Worm (Caenorhabditis elegans) whole organism, young adult: ENCODE data around the gene mrps-2.

Experiments
- B0019.2 ChIP-seq: fragments of 200-800 bp; sonication (Bioruptor generic); conservative IDR thresholded peaks from 2 replicates; pipeline ENCODE4 v1.3.6; 2022; ENCODE audit warnings: missing genetic modification reagents, missing genetic modification characterization, missing compliant biosample characterization
- C06A6.2 ChIP-seq: fragments of 200-800 bp; sonication (Bioruptor generic); conservative IDR thresholded peaks from 2 replicates; pipeline ENCODE4 v1.3.6; 2022; ENCODE audit warnings: missing genetic modification characterization, missing compliant biosample characterization
- D2030.7 ChIP-seq: fragments of 200-800 bp; sonication (Bioruptor generic); IDR thresholded peaks from 2 replicates; pipeline ENCODE4 v1.3.6; 2022; ENCODE audit warnings: missing genetic modification reagents, missing genetic modification characterization, missing compliant biosample characterization
- F23B12.7 ChIP-seq: sonication (generic microtip); optimal IDR thresholded peaks from 2 replicates; lab custom pipeline; 2017; ENCODE audit warnings: missing genetic modification characterization, mild to moderate bottlenecking, missing compliant biosample characterization, antibody characterized with exemption, moderate library complexity; ENCODE audit not compliant: insufficient read depth
- F39B2.1 ChIP-seq: fragments of 200-800 bp; sonication (Bioruptor generic); IDR thresholded peaks from 2 replicates; pipeline ENCODE4 v1.3.6; 2022; ENCODE audit warnings: missing genetic modification reagents, missing genetic modification characterization, missing compliant biosample characterization
- F57C9.4 ChIP-seq: sonication (generic microtip); optimal IDR thresholded peaks from 2 replicates; lab custom pipeline; 2017; ENCODE audit warnings: mild to moderate bottlenecking, missing genetic modification characterization, missing compliant biosample characterization
- K12H6.12 ChIP-seq: fragments of 200-800 bp; sonication (Bioruptor generic); optimal IDR thresholded peaks from 2 replicates; lab custom pipeline; 2018; ENCODE audit warnings: mild to moderate bottlenecking, missing genetic modification characterization, missing compliant biosample characterization
- Y56A3A.18 ChIP-seq: fragments of 200-800 bp; sonication (Bioruptor generic); IDR thresholded peaks from 2 replicates; pipeline ENCODE4 v1.3.6; 2022; ENCODE audit warnings: missing genetic modification reagents, missing genetic modification characterization, missing compliant biosample characterization
- Y67H2A.10 ChIP-seq: fragments of 200-800 bp; sonication (Bioruptor generic); conservative IDR thresholded peaks from 2 replicates; pipeline ENCODE4 v1.3.6; 2022; ENCODE audit warnings: missing genetic modification reagents, missing genetic modification characterization, missing compliant biosample characterization
- ama-1 ChIP-seq, 3 experiments: fragments of 150-350 bp in 1 of 3; sonication (generic microtip) in 2 of 3; optimal IDR thresholded peaks; 2 replicates each; lab custom pipeline; 2014 to 2018; ENCODE audit warnings: missing biosample characterization in 2 of 3, missing genetic modification characterization in 2 of 3, missing genetic modification reagents in 2 of 3
- aptf-3 ChIP-seq: fragments of 200-800 bp; sonication (Bioruptor generic); IDR thresholded peaks from 2 replicates; pipeline ENCODE4 v1.3.6; 2022; ENCODE audit warnings: missing genetic modification characterization, missing compliant biosample characterization
- atf-7 ChIP-seq: sonication (generic microtip); optimal IDR thresholded peaks from 2 replicates; lab custom pipeline; 2017; ENCODE audit warnings: mild to moderate bottlenecking, missing genetic modification characterization, missing compliant biosample characterization
- cebp-2 ChIP-seq: fragments of 200-800 bp; sonication (Bioruptor generic); IDR thresholded peaks from 2 replicates; pipeline ENCODE4 v1.3.6; 2022; ENCODE audit warnings: missing genetic modification characterization, missing compliant biosample characterization
- ceh-91 ChIP-seq: fragments of 200-800 bp; sonication (Bioruptor generic); IDR thresholded peaks from 2 replicates; pipeline ENCODE4 v1.3.6; 2022; ENCODE audit warnings: missing genetic modification reagents, missing genetic modification characterization, missing compliant biosample characterization
- dpff-1 ChIP-seq: sonication (generic microtip); optimal IDR thresholded peaks from 2 replicates; lab custom pipeline; 2017; ENCODE audit warnings: mild to moderate bottlenecking, missing genetic modification characterization, missing compliant biosample characterization
- hlh-12 ChIP-seq: sonication (generic microtip); optimal IDR thresholded peaks from 2 replicates; lab custom pipeline; 2016; ENCODE audit warnings: missing genetic modification characterization, missing compliant biosample characterization
- hlh-26 ChIP-seq: fragments of 200-800 bp; sonication (Bioruptor generic); conservative IDR thresholded peaks from 2 replicates; pipeline ENCODE4 v1.3.6; 2022; ENCODE audit warnings: missing genetic modification reagents, missing genetic modification characterization, missing compliant biosample characterization
- hmg-1.2 ChIP-seq: fragments of 200-800 bp; sonication (Bioruptor generic); IDR thresholded peaks from 2 replicates; pipeline ENCODE4 v1.3.6; 2022; ENCODE audit warnings: missing genetic modification reagents, missing genetic modification characterization, missing compliant biosample characterization
- hrde-1 ChIP-seq: sonication (generic microtip); optimal IDR thresholded peaks from 2 replicates; lab custom pipeline; 2016; ENCODE audit warnings: missing genetic modification characterization, mild to moderate bottlenecking, missing compliant biosample characterization, moderate library complexity, missing genotype, missing genetic modification reagents, borderline replicate concordance
- lin-40 ChIP-seq: sonication (generic microtip); optimal IDR thresholded peaks from 2 replicates; lab custom pipeline; 2016; ENCODE audit warnings: missing genetic modification characterization, mild to moderate bottlenecking, missing compliant biosample characterization, missing genotype, missing genetic modification reagents
- madf-10 ChIP-seq: sonication (generic microtip); optimal IDR thresholded peaks from 2 replicates; lab custom pipeline; 2016; ENCODE audit warnings: mild to moderate bottlenecking, missing genetic modification characterization, missing compliant biosample characterization
- madf-3 ChIP-seq: fragments of 200-800 bp; sonication (Bioruptor generic); IDR thresholded peaks from 2 replicates; pipeline ENCODE4 v1.3.6; 2022; ENCODE audit warnings: missing genetic modification reagents, missing genetic modification characterization, missing compliant biosample characterization
- madf-6 ChIP-seq: fragments of 200-800 bp; sonication (Bioruptor generic); IDR thresholded peaks from 2 replicates; pipeline ENCODE4 v1.3.6; 2022; ENCODE audit warnings: missing genetic modification reagents, missing genetic modification characterization, missing compliant biosample characterization
- mcd-1 ChIP-seq: fragments of 200-800 bp; sonication (Bioruptor generic); IDR thresholded peaks from 2 replicates; pipeline ENCODE4 v1.3.6; 2022; ENCODE audit warnings: missing genetic modification reagents, missing genetic modification characterization, missing compliant biosample characterization
- nfyb-1 ChIP-seq: fragments of 200-800 bp; sonication (Bioruptor generic); IDR thresholded peaks from 2 replicates; pipeline ENCODE4 v1.3.6; 2022; ENCODE audit warnings: missing genetic modification reagents, missing genetic modification characterization, missing compliant biosample characterization
- nhr-90 ChIP-seq: sonication (generic microtip); optimal IDR thresholded peaks from 2 replicates; lab custom pipeline; 2016; ENCODE audit warnings: missing genotype, mild to moderate bottlenecking, missing genetic modification characterization, missing compliant biosample characterization
- rec-8 ChIP-seq, 2 experiments: sonication (generic microtip); optimal IDR thresholded peaks; 2 replicates each; lab custom pipeline; 2016; ENCODE audit warnings: mild to moderate bottlenecking in 2 of 2, missing genetic modification characterization in 2 of 2, missing genetic modification reagents in 2 of 2, missing genotype in 2 of 2, missing biosample characterization in 1 of 2, missing compliant biosample characterization in 1 of 2, moderate library complexity in 1 of 2
- repo-1 ChIP-seq: sonication (generic microtip); optimal IDR thresholded peaks from 2 replicates; lab custom pipeline; 2017; ENCODE audit warnings: mild to moderate bottlenecking, missing genetic modification characterization, missing compliant biosample characterization
- snpc-3.4 ChIP-seq: sonication (generic microtip); optimal IDR thresholded peaks from 2 replicates; lab custom pipeline; 2017; ENCODE audit warnings: missing genetic modification characterization, mild to moderate bottlenecking, missing compliant biosample characterization, antibody characterized with exemption, moderate library complexity, missing genotype, missing genetic modification reagents
- somi-1 ChIP-seq: fragments of 200-800 bp; sonication (Bioruptor generic); optimal IDR thresholded peaks from 2 replicates; lab custom pipeline; 2018; ENCODE audit warnings: mild to moderate bottlenecking, missing genetic modification characterization, missing compliant biosample characterization
- sptf-2 ChIP-seq: fragments of 200-800 bp; sonication (Bioruptor generic); optimal IDR thresholded peaks from 2 replicates; lab custom pipeline; 2018; ENCODE audit warnings: mild to moderate bottlenecking, missing genetic modification characterization, missing compliant biosample characterization
- unc-130 ChIP-seq: sonication (generic microtip); optimal IDR thresholded peaks from 2 replicates; lab custom pipeline; 2016; ENCODE audit warnings: missing genetic modification reagents, missing genetic modification characterization, missing compliant biosample characterization
- xnd-1 ChIP-seq: sonication (generic microtip); optimal IDR thresholded peaks from 2 replicates; lab custom pipeline; 2016; ENCODE audit warnings: missing genotype, missing genetic modification reagents, missing genetic modification characterization, missing compliant biosample characterization
- zim-3 ChIP-seq: sonication (generic microtip); optimal IDR thresholded peaks from 2 replicates; lab custom pipeline; 2017; ENCODE audit warnings: mild to moderate bottlenecking, missing genetic modification characterization, moderate library complexity, missing compliant biosample characterization
- ztf-26 ChIP-seq: sonication (generic microtip); optimal IDR thresholded peaks from 2 replicates; lab custom pipeline; 2017; ENCODE audit warnings: missing genetic modification characterization, missing compliant biosample characterization
- ztf-3 ChIP-seq: fragments of 200-800 bp; sonication (Bioruptor generic); optimal IDR thresholded peaks from 2 replicates; lab custom pipeline; 2018; ENCODE audit warnings: mild to moderate bottlenecking, missing genetic modification characterization, missing compliant biosample characterization

mrps-2 gene

ce11 chrV:8507324-8507723 lies 41.8 kb downstream of the mrps-2 start, which contains the start of gene ZK994.6:
Gene ZK994.6, minus strand, starts transcription at chrV:8507424.
- no peak for TF ChIP-seq lin-40 (tag; lab: Kevin White, UChicago)
- no peak for TF ChIP-seq madf-6
- no peak for TF ChIP-seq hlh-26 (GFP tag; lab: Robert Waterston, UW)
- no peak for TF ChIP-seq mcd-1 (GFP tag; lab: Robert Waterston, UW)
- no peak for TF ChIP-seq ceh-91 (GFP tag; lab: Robert Waterston, UW)
- no peak for TF ChIP-seq unc-130 (GFP tag; lab: Kevin White, UChicago)
- TF ChIP-seq snpc-3.4 (tag; lab: Kevin White, UChicago) = no peak
- no peak for TF ChIP-seq dpff-1 (tag; lab: Kevin White, UChicago)
- no peak for TF ChIP-seq ztf-3 (GFP tag; lab: Kevin White, UChicago)
- TF ChIP-seq D2030.7 (GFP tag; lab: Robert Waterston, UW) = no peak
- TF ChIP-seq F57C9.4 (tag; lab: Kevin White, UChicago) = no peak
- TF ChIP-seq repo-1 (tag; lab: Kevin White, UChicago) = no peak
- no peak for TF ChIP-seq madf-10 (tag; lab: Kevin White, UChicago)
- TF ChIP-seq B0019.2 (GFP tag; lab: Robert Waterston, UW) = no peak
- no peak for TF ChIP-seq madf-3 (GFP tag; lab: Robert Waterston, UW)
- TF ChIP-seq C06A6.2 (GFP tag; lab: Robert Waterston, UW) = no peak
- TF ChIP-seq hmg-1.2 (GFP tag; lab: Robert Waterston, UW) = no peak
- no peak for TF ChIP-seq zim-3 (tag; lab: Kevin White, UChicago)
- TF ChIP-seq nfyb-1 (GFP tag; lab: Robert Waterston, UW) = no peak
- TF ChIP-seq, all 124 proteins: peak for 0

- TF ChIP-seq ama-1 (optimal IDR thresholded peaks at IDR 0.05; lab: Kevin White, UChicago) (no peak), ama-1 (GFP tag; optimal IDR thresholded peaks at IDR 0.05; lab: Kevin White, UChicago) (no peak), hrde-1 (peak; percentile 15)
- TF ChIP-seq, all 124 proteins: peak for 1
These were observed 47.9 kb downstream of the mrps-2 start, which contains the start of gene F45F2.9 for ce11 chrV:8513361-8513760. Gene F45F2.9, minus strand, starts transcription at chrV:8513461.

- TF ChIP-seq nhr-90 (tag; lab: Kevin White, UChicago) (no peak), F23B12.7 (tag; lab: Kevin White, UChicago) (no peak), rec-8 (tag; optimal IDR thresholded peaks at IDR 0.05; lab: Kevin White, UChicago) (no peak), lin-40 (tag; lab: Kevin White, UChicago) (no peak), K12H6.12 (no peak), atf-7 (tag; lab: Kevin White, UChicago) (no peak), F39B2.1 (no peak), sptf-2 (no peak), aptf-3 (GFP tag; lab: Robert Waterston, UW) (no peak), Y56A3A.18 (GFP tag; lab: Robert Waterston, UW) (no peak), D2030.7 (GFP tag; lab: Robert Waterston, UW) (no peak), Y67H2A.10 (GFP tag; lab: Robert Waterston, UW) (no peak), ztf-26 (no peak), cebp-2 (no peak), somi-1 (GFP tag; lab: Kevin White, UChicago) (no peak), hlh-12 (tag; lab: Kevin White, UChicago) (no peak), xnd-1 (tag; lab: Kevin White, UChicago) (no peak), B0019.2 (GFP tag; lab: Robert Waterston, UW) (no peak), F57C9.4 (tag; lab: Kevin White, UChicago) (no peak)
These were observed 50.9 kb downstream of the mrps-2 start for ce11 chrV:8516426-8516825.
